Worm (Caenorhabditis elegans) whole organism, mixed stage, embryonic: ENCODE data around the gene pcp-3.

Experiments used
- ces-1 ChIP-seq: fragments of 150-350 bp; optimal IDR thresholded peaks from 2 replicates; lab custom pipeline; 2014; ENCODE audit warnings: missing biosample characterization, missing genetic modification reagents, missing genetic modification characterization
- elt-3 ChIP-seq: fragments of 150-350 bp; optimal IDR thresholded peaks from 2 replicates; lab custom pipeline; 2014; ENCODE audit warnings: missing biosample characterization, missing genetic modification characterization
- mab-5 ChIP-seq: fragments of 150-350 bp; optimal IDR thresholded peaks from 2 replicates; lab custom pipeline; 2014; ENCODE audit warnings: missing biosample characterization, missing genetic modification characterization
- pha-4 ChIP-seq: fragments of 150-350 bp; optimal IDR thresholded peaks from 2 replicates; lab custom pipeline; 2018; ENCODE audit warnings: missing biosample characterization, missing genetic modification reagents, missing genetic modification characterization
- unc-62 ChIP-seq: fragments of 150-350 bp; optimal IDR thresholded peaks from 2 replicates; lab custom pipeline; 2014; ENCODE audit warnings: missing biosample characterization, missing genetic modification reagents, missing genetic modification characterization
- ztf-11 ChIP-seq: fragments of 150-350 bp; optimal IDR thresholded peaks from 2 replicates; lab custom pipeline; 2014; ENCODE audit warnings: missing biosample characterization, missing genetic modification characterization

ce11 chrIV:9150175-9150574 lies 8.6 kb downstream of the pcp-3 start, which contains the start of gene F23B2.7:
- TF ChIP-seq pha-4 (tag; lab: Kevin White, UChicago), result no peak
- no peak for TF ChIP-seq ztf-11
- TF ChIP-seq mab-5, result no peak
- no peak for TF ChIP-seq ces-1 (GFP tag; lab: Kevin White, UChicago)
- no peak for TF ChIP-seq elt-3
- TF ChIP-seq unc-62 (GFP tag; lab: Kevin White, UChicago), result no peak
